Fruit fly (Drosophila melanogaster) whole organism, embryonic: ENCODE results near the gene MAPk-Ak2.

ENCODE experiments used
- B-H2 ChIP-seq: fragments of 200-800 bp; sonication (Bioruptor generic); optimal IDR thresholded peaks from 2 replicates; lab custom pipeline; 2018; ENCODE audit warnings: missing biosample characterization, mild to moderate bottlenecking, missing genetic modification characterization
- BEAF-32 ChIP-seq: fragments of 200-800 bp; sonication (Bioruptor generic); optimal IDR thresholded peaks from 3 replicates; lab custom pipeline; 2017; ENCODE audit warnings: missing biosample characterization, missing genetic modification characterization, mild to moderate bottlenecking, moderate library complexity, missing genetic modification reagents
- CG1024 ChIP-seq: fragments of 200-800 bp; sonication (Bioruptor generic); IDR thresholded peaks from 2 replicates; pipeline ENCODE4 v1.3.6; 2022; ENCODE audit warnings: missing biosample characterization, missing genetic modification characterization
- CG10274 ChIP-seq: fragments of 200-800 bp; sonication (Bioruptor generic); optimal IDR thresholded peaks from 3 replicates; lab custom pipeline; 2017; ENCODE audit warnings: missing biosample characterization, mild to moderate bottlenecking, missing genetic modification characterization
- CG10543 ChIP-seq: fragments of 200-800 bp; sonication (Bioruptor generic); optimal IDR thresholded peaks from 3 replicates; lab custom pipeline; 2017; ENCODE audit warnings: missing biosample characterization, mild to moderate bottlenecking, missing genetic modification characterization, moderate library complexity
- CG10979 ChIP-seq: fragments of 200-800 bp; sonication (Bioruptor generic); optimal IDR thresholded peaks from 2 replicates; lab custom pipeline; 2018; ENCODE audit warnings: missing biosample characterization, mild to moderate bottlenecking, missing genetic modification characterization, moderate library complexity
- CG11456 ChIP-seq: fragments of 200-800 bp; sonication (Bioruptor generic); IDR thresholded peaks from 3 replicates; pipeline ENCODE4 v1.3.6; 2022; ENCODE audit warnings: missing biosample characterization, missing genetic modification characterization
- CG12219 ChIP-seq: fragments of 200-800 bp; sonication (Bioruptor generic); optimal IDR thresholded peaks from 3 replicates; lab custom pipeline; 2018; ENCODE audit warnings: missing biosample characterization, mild to moderate bottlenecking, missing genetic modification characterization
- CG1233 ChIP-seq: fragments of 200-800 bp; sonication (Bioruptor generic); optimal IDR thresholded peaks from 4 replicates; lab custom pipeline; 2018; ENCODE audit warnings: missing biosample characterization, mild to moderate bottlenecking, missing genetic modification characterization
- CG13775 ChIP-seq: fragments of 200-800 bp; sonication (Bioruptor generic); optimal IDR thresholded peaks from 3 replicates; lab custom pipeline; 2017; ENCODE audit warnings: missing biosample characterization, mild to moderate bottlenecking, missing genetic modification characterization
- CG14441 ChIP-seq: fragments of 200-800 bp; sonication (Bioruptor generic); IDR thresholded peaks from 2 replicates; pipeline ENCODE4 v1.3.6; 2022; ENCODE audit warnings: missing biosample characterization, missing genetic modification characterization
- CG1602 ChIP-seq: fragments of 200-800 bp; sonication (Bioruptor generic); optimal IDR thresholded peaks from 3 replicates; lab custom pipeline; 2016; ENCODE audit warnings: missing biosample characterization, missing genetic modification characterization
- CG1647 ChIP-seq: fragments of 200-800 bp; sonication (Bioruptor generic); optimal IDR thresholded peaks from 3 replicates; lab custom pipeline; 2016; ENCODE audit warnings: missing biosample characterization, missing genetic modification characterization
- CG17328 ChIP-seq: fragments of 200-800 bp; sonication (Bioruptor generic); IDR thresholded peaks from 2 replicates; pipeline ENCODE4 v1.3.6; 2022; ENCODE audit warnings: missing biosample characterization, missing genetic modification characterization
- CG2678 ChIP-seq: fragments of 200-800 bp; sonication (Bioruptor generic); optimal IDR thresholded peaks from 3 replicates; lab custom pipeline; 2019; ENCODE audit warnings: missing biosample characterization, mild to moderate bottlenecking, missing genetic modification characterization, moderate library complexity
- CG34224 ChIP-seq: fragments of 200-800 bp; sonication (Bioruptor generic); IDR thresholded peaks from 3 replicates; pipeline ENCODE4 v1.3.6; 2022; ENCODE audit warnings: missing biosample characterization, missing genetic modification characterization; ENCODE audit not compliant: partially characterized antibody
- CG7786 ChIP-seq: fragments of 200-800 bp; sonication (Bioruptor generic); optimal IDR thresholded peaks from 2 replicates; lab custom pipeline; 2016; ENCODE audit warnings: missing biosample characterization, missing genetic modification characterization
- CG7839 ChIP-seq: fragments of 200-800 bp; sonication (Bioruptor generic); optimal IDR thresholded peaks from 3 replicates; lab custom pipeline; 2018; ENCODE audit warnings: missing biosample characterization, mild to moderate bottlenecking, missing genetic modification characterization, moderate library complexity
- CTCF ChIP-seq: fragments of 200-800 bp; sonication (Bioruptor generic); optimal IDR thresholded peaks from 2 replicates; lab custom pipeline; 2017; ENCODE audit warnings: missing biosample characterization, mild to moderate bottlenecking, missing genetic modification characterization, moderate library complexity
- Chrac-16 ChIP-seq: fragments of 200-800 bp; sonication (Bioruptor generic); optimal IDR thresholded peaks from 3 replicates; lab custom pipeline; 2016; ENCODE audit warnings: missing biosample characterization, missing genetic modification characterization
- CoRest ChIP-seq: fragments of 200-800 bp; sonication (Bioruptor generic); optimal IDR thresholded peaks from 3 replicates; lab custom pipeline; 2018; ENCODE audit warnings: missing biosample characterization, mild to moderate bottlenecking, missing genetic modification characterization, moderate library complexity
- HLHmδ ChIP-seq: fragments of 200-800 bp; sonication (Bioruptor generic); optimal IDR thresholded peaks from 2 replicates; lab custom pipeline; 2018; ENCODE audit warnings: missing biosample characterization, mild to moderate bottlenecking, missing genetic modification characterization, moderate library complexity
- Hmx ChIP-seq: fragments of 200-800 bp; sonication (Bioruptor generic); optimal IDR thresholded peaks from 2 replicates; lab custom pipeline; 2016; ENCODE audit warnings: missing biosample characterization, missing genetic modification characterization
- MESR4 ChIP-seq: fragments of 200-800 bp; sonication (Bioruptor generic); optimal IDR thresholded peaks from 2 replicates; lab custom pipeline; 2018; ENCODE audit warnings: missing biosample characterization, mild to moderate bottlenecking, missing genetic modification characterization, moderate library complexity
- Mrtf ChIP-seq: fragments of 200-800 bp; sonication (Bioruptor generic); IDR thresholded peaks from 3 replicates; pipeline ENCODE4 v1.3.6; 2022; ENCODE audit warnings: missing biosample characterization, missing genetic modification characterization
- PHDP ChIP-seq: fragments of 200-800 bp; sonication (Bioruptor generic); optimal IDR thresholded peaks from 3 replicates; lab custom pipeline; 2018; ENCODE audit warnings: missing biosample characterization, mild to moderate bottlenecking, missing genetic modification characterization, moderate library complexity
- Ptx1 ChIP-seq: fragments of 200-800 bp; sonication (Bioruptor generic); IDR thresholded peaks from 2 replicates; pipeline ENCODE4 v1.3.6; 2022; ENCODE audit warnings: missing biosample characterization, missing genetic modification characterization
- Rx ChIP-seq: fragments of 200-800 bp; sonication (Bioruptor generic); IDR thresholded peaks from 2 replicates; pipeline ENCODE4 v1.3.6; 2022; ENCODE audit warnings: missing biosample characterization, missing genetic modification characterization
- Sry-β ChIP-seq: fragments of 200-800 bp; sonication (Bioruptor generic); optimal IDR thresholded peaks from 2 replicates; lab custom pipeline; 2018; ENCODE audit warnings: missing biosample characterization, mild to moderate bottlenecking, missing genetic modification characterization, moderate library complexity
- Stat92E ChIP-seq, 3 experiments: fragments of >200 bp in 2 of 3; fragments of 200-800 bp in 1 of 3; sonication (Bioruptor generic) in 1 of 3; optimal IDR thresholded peaks; 2 replicates each; lab custom pipeline; 2017 to 2019; ENCODE audit warnings: missing biosample characterization in 3 of 3, missing genetic modification characterization in 3 of 3, mild to moderate bottlenecking in 1 of 3, moderate library complexity in 1 of 3
- Xbp1 ChIP-seq: fragments of 200-800 bp; sonication (Bioruptor generic); optimal IDR thresholded peaks from 3 replicates; lab custom pipeline; 2016; ENCODE audit warnings: missing biosample characterization, mild to moderate bottlenecking, missing genetic modification characterization
- Xrp1 ChIP-seq: fragments of 200-800 bp; sonication (Bioruptor generic); IDR thresholded peaks from 2 replicates; pipeline ENCODE4 v1.3.6; 2022; ENCODE audit warnings: missing biosample characterization, missing genetic modification characterization
- cg ChIP-seq: fragments of 200-800 bp; sonication (Bioruptor generic); optimal IDR thresholded peaks from 3 replicates; lab custom pipeline; 2019; ENCODE audit warnings: missing biosample characterization, mild to moderate bottlenecking, missing genetic modification characterization, moderate library complexity
- crp ChIP-seq, 2 experiments: fragments of 200-800 bp; sonication (Bioruptor generic); optimal IDR thresholded peaks; 2 replicates in 1 of 2; 3 replicates in 1 of 2; lab custom pipeline; 2017; ENCODE audit warnings: missing biosample characterization in 2 of 2, missing genetic modification characterization in 2 of 2, mild to moderate bottlenecking in 1 of 2, moderate library complexity in 1 of 2
- esg ChIP-seq: fragments of 200-800 bp; sonication (Bioruptor generic); conservative IDR thresholded peaks from 2 replicates; pipeline ENCODE4 v1.3.6; 2022; ENCODE audit warnings: missing biosample characterization, missing genetic modification characterization
- gro ChIP-seq: fragments of 200-800 bp; sonication (Bioruptor generic); optimal IDR thresholded peaks from 2 replicates; lab custom pipeline; 2016; ENCODE audit warnings: missing biosample characterization, missing genetic modification characterization
- h ChIP-seq: fragments of >200 bp; optimal IDR thresholded peaks from 2 replicates; lab custom pipeline; 2017
- kah ChIP-seq: fragments of 200-800 bp; sonication (Bioruptor generic); optimal IDR thresholded peaks from 2 replicates; lab custom pipeline; 2018; ENCODE audit warnings: missing biosample characterization, mild to moderate bottlenecking, missing genetic modification characterization
- mirr ChIP-seq: fragments of 200-800 bp; sonication (Bioruptor generic); optimal IDR thresholded peaks from 3 replicates; lab custom pipeline; 2018; ENCODE audit warnings: missing biosample characterization, mild to moderate bottlenecking, missing genetic modification characterization
- nerfin-2 ChIP-seq: fragments of 200-800 bp; sonication (Bioruptor generic); IDR thresholded peaks from 2 replicates; pipeline ENCODE4 v1.3.6; 2022; ENCODE audit warnings: missing biosample characterization, missing genetic modification characterization; ENCODE audit not compliant: partially characterized antibody
- pfk ChIP-seq: fragments of 200-800 bp; sonication (Bioruptor generic); optimal IDR thresholded peaks from 2 replicates; lab custom pipeline; 2018; ENCODE audit warnings: missing biosample characterization, mild to moderate bottlenecking, missing genetic modification characterization, moderate library complexity
- pita ChIP-seq: fragments of 200-800 bp; sonication (Bioruptor generic); optimal IDR thresholded peaks from 2 replicates; lab custom pipeline; 2017; ENCODE audit warnings: missing biosample characterization, mild to moderate bottlenecking, missing genetic modification characterization
- pzg ChIP-seq: fragments of 200-800 bp; sonication (Bioruptor generic); optimal IDR thresholded peaks from 3 replicates; lab custom pipeline; 2018; ENCODE audit warnings: missing biosample characterization, mild to moderate bottlenecking, missing genetic modification characterization, moderate library complexity
- sc ChIP-seq, 3 experiments: fragments of >200 bp in 2 of 3; fragments of 200-800 bp in 1 of 3; sonication (Bioruptor generic) in 1 of 3; optimal IDR thresholded peaks; 2 replicates in 2 of 3; 3 replicates in 1 of 3; lab custom pipeline; 2017; ENCODE audit warnings: mild to moderate bottlenecking in 1 of 3, missing biosample characterization in 1 of 3, missing genetic modification characterization in 1 of 3, missing genetic modification reagents in 1 of 3
- sd ChIP-seq: fragments of 200-800 bp; sonication (Bioruptor generic); optimal IDR thresholded peaks from 3 replicates; lab custom pipeline; 2018; ENCODE audit warnings: missing biosample characterization, mild to moderate bottlenecking, missing genetic modification characterization, moderate library complexity
- stwl ChIP-seq: fragments of 200-800 bp; sonication (Bioruptor generic); optimal IDR thresholded peaks from 3 replicates; lab custom pipeline; 2018; ENCODE audit warnings: missing biosample characterization, mild to moderate bottlenecking, missing genetic modification characterization, moderate library complexity
- twi ChIP-seq: fragments of 200-800 bp; optimal IDR thresholded peaks from 2 replicates; lab custom pipeline; 2019; ENCODE audit warnings: missing biosample characterization, mild to moderate bottlenecking, missing genetic modification characterization, moderate library complexity
- wor ChIP-seq: fragments of 200-800 bp; sonication (Bioruptor generic); IDR thresholded peaks from 2 replicates; pipeline ENCODE4 v1.3.6; 2022; ENCODE audit warnings: missing biosample characterization, missing genetic modification characterization
- zen2 ChIP-seq: fragments of 200-800 bp; sonication (Bioruptor generic); IDR thresholded peaks from 3 replicates; pipeline ENCODE4 v1.3.6; 2022; ENCODE audit warnings: missing biosample characterization, missing genetic modification characterization; ENCODE audit not compliant: partially characterized antibody

Gene MAPk-Ak2

DNA sequence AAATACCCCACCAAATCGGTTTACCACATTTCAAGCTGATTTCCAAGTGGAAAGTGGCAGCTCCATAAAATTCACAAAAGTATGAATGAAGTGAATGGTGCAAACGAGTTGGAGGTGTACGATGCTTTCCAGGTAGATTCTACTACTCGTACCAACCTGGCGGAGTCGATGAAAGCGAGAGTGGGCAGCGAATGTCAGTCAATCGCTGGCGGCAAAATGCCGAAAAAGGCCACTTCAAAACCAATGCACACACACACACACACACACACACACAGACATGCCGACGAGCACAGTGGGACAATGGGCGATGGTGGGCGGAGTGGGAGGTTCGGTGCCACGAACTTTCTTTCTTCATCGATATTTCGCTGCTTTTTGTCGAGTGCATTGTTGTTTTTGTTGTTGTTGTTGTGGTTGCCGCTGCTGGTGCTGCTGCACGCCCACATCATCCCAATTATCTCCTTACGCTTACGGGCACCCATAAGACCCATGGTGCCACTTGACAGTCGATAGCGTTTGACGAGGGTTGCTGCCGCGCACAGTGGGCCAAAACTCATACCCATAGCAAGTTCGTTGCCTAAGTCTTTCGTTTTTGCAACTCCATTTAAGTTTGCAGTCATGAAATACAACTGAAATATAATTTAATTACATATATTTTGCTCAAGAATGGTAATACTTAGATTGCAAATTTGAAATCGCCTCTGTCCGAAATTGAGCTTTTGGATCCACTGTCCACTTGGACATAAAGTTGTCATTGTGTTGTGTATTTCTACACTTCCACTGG lies 19.4 kb upstream of the MAPk-Ak2 start (continued):
- no peak for TF ChIP-seq sc (optimal IDR thresholded peaks at IDR 0.05; lab: Kevin White, UChicago)
- no peak for TF ChIP-seq sc (GFP tag; optimal IDR thresholded peaks at IDR 0.05; lab: Kevin White, UChicago)
- peak; percentile 23 for TF ChIP-seq cg
- TF ChIP-seq kah (GFP tag; lab: Kevin White, UChicago) = no peak
- TF ChIP-seq HLHmδ (GFP tag; lab: Kevin White, UChicago) = no peak
- TF ChIP-seq gro = no peak
- TF ChIP-seq Sry-β = no peak
- TF ChIP-seq Stat92E (GFP tag; optimal IDR thresholded peaks at IDR 0.05; lab: Kevin White, UChicago) = no peak
- 0 out of 2 replicates have a peak, but pooled peaks have one; percentile 34 for TF ChIP-seq CG17328 (GFP tag; lab: Robert Waterston, UW)
- no peak for TF ChIP-seq CTCF (GFP tag; lab: Kevin White, UChicago)
- TF ChIP-seq CG2678 = no peak
- no peak for TF ChIP-seq crp (GFP tag; optimal IDR thresholded peaks at IDR 0.05; lab: Kevin White, UChicago)
- no peak for TF ChIP-seq pzg (GFP tag; lab: Kevin White, UChicago)
- peak; percentile 58 for TF ChIP-seq wor (GFP tag; lab: Robert Waterston, UW)
- no peak for TF ChIP-seq CG14441 (GFP tag; lab: Robert Waterston, UW)
- no peak for TF ChIP-seq h (lab: Kevin White, UChicago)
- no peak for TF ChIP-seq CG11456 (GFP tag; lab: Robert Waterston, UW)
- TF ChIP-seq CoRest = peak; percentile 37
- peak; percentile 55; the same call in 1 of the 2 replicates for TF ChIP-seq Xrp1 (GFP tag; lab: Robert Waterston, UW)
- no peak for TF ChIP-seq CG1647 (GFP tag; lab: Kevin White, UChicago)
- no peak for TF ChIP-seq nerfin-2 (GFP tag; lab: Robert Waterston, UW)
- peak; percentile 62 for TF ChIP-seq CG7839 (tag; lab: Kevin White, UChicago)
- TF ChIP-seq mirr (GFP tag; lab: Kevin White, UChicago) = no peak
- TF ChIP-seq Rx (GFP tag; lab: Robert Waterston, UW) = peak; percentile 21; the same call in 1 of the 2 replicates
- no peak for TF ChIP-seq B-H2 (GFP tag; lab: Kevin White, UChicago)
- TF ChIP-seq CG10543 (GFP tag; lab: Kevin White, UChicago) = no peak
- TF ChIP-seq Xbp1 (GFP tag; lab: Kevin White, UChicago) = peak; percentile 33
- no peak for TF ChIP-seq Mrtf (GFP tag; lab: Robert Waterston, UW)
- peak; percentile 6 for TF ChIP-seq CG1233
- TF ChIP-seq CG12219 (GFP tag; lab: Kevin White, UChicago) = peak; percentile 36
- no peak for TF ChIP-seq CG10274
- TF ChIP-seq pita (GFP tag; lab: Kevin White, UChicago) = no peak
- TF ChIP-seq CG13775 = no peak
- no peak for TF ChIP-seq CG1602 (GFP tag; lab: Kevin White, UChicago)
- no peak for TF ChIP-seq MESR4 (GFP tag; lab: Kevin White, UChicago)
- peak; percentile 27 for TF ChIP-seq Chrac-16
- TF ChIP-seq sd = no peak
- TF ChIP-seq CG34224 (GFP tag; lab: Robert Waterston, UW) = no peak
- TF ChIP-seq CG1024 = no peak
- peak; percentile 49 for TF ChIP-seq Ptx1 (GFP tag; lab: Robert Waterston, UW)
- TF ChIP-seq pfk (GFP tag; lab: Kevin White, UChicago) = no peak
- no peak for TF ChIP-seq stwl (tag; lab: Kevin White, UChicago)
- TF ChIP-seq twi (tag; lab: Kevin White, UChicago) = no peak
- no peak for TF ChIP-seq zen2 (GFP tag; lab: Robert Waterston, UW)
- no peak for TF ChIP-seq esg (GFP tag; lab: Robert Waterston, UW)
- TF ChIP-seq CG7786 (GFP tag; lab: Kevin White, UChicago) = no peak
- TF ChIP-seq Hmx (GFP tag; lab: Kevin White, UChicago) = no peak
- no peak for TF ChIP-seq BEAF-32 (GFP tag; lab: Kevin White, UChicago)
- TF ChIP-seq PHDP (tag; lab: Kevin White, UChicago) = peak; percentile 41
- peak; percentile 63 for TF ChIP-seq CG10979 (tag; lab: Kevin White, UChicago)
